Worm (Caenorhabditis elegans) whole organism, mixed stage, embryonic: ENCODE results near the gene tab-1.

ENCODE experiments used
- M03D4.4 ChIP-seq: sonication (generic microtip); optimal IDR thresholded peaks from 2 replicates; lab custom pipeline; 2017; ENCODE audit warnings: mild to moderate bottlenecking, missing genetic modification characterization, missing compliant biosample characterization
- bed-3 ChIP-seq: fragments of 200-800 bp; sonication (Bioruptor generic); optimal IDR thresholded peaks from 3 replicates; lab custom pipeline; 2018; ENCODE audit warnings: mild to moderate bottlenecking, missing genetic modification characterization, moderate library complexity, missing compliant biosample characterization
- blmp-1 ChIP-seq: fragments of 150-350 bp; optimal IDR thresholded peaks from 2 replicates; lab custom pipeline; 2014; ENCODE audit warnings: missing biosample characterization, missing genetic modification characterization
- ceh-39 ChIP-seq: fragments of 150-350 bp; optimal IDR thresholded peaks from 2 replicates; lab custom pipeline; 2014; ENCODE audit warnings: missing biosample characterization, missing genetic modification characterization
- ceh-43 ChIP-seq: fragments of 200-800 bp; sonication (Bioruptor generic); optimal IDR thresholded peaks from 2 replicates; lab custom pipeline; 2018; ENCODE audit warnings: mild to moderate bottlenecking, missing genetic modification characterization, moderate library complexity, missing compliant biosample characterization
- ceh-83 ChIP-seq: fragments of 200-800 bp; sonication (Bioruptor generic); optimal IDR thresholded peaks from 2 replicates; lab custom pipeline; 2018; ENCODE audit warnings: mild to moderate bottlenecking, missing genetic modification characterization, missing compliant biosample characterization
- ces-1 ChIP-seq: fragments of 150-350 bp; optimal IDR thresholded peaks from 2 replicates; lab custom pipeline; 2014; ENCODE audit warnings: missing biosample characterization, missing genetic modification reagents, missing genetic modification characterization
- cnd-1 ChIP-seq: fragments of 200-800 bp; sonication (Bioruptor generic); optimal IDR thresholded peaks from 2 replicates; lab custom pipeline; 2018; ENCODE audit warnings: mild to moderate bottlenecking, missing genetic modification characterization, missing compliant biosample characterization
- drap-1 ChIP-seq: fragments of 200-800 bp; sonication (Bioruptor generic); optimal IDR thresholded peaks from 3 replicates; lab custom pipeline; 2018; ENCODE audit warnings: mild to moderate bottlenecking, missing genetic modification characterization, missing compliant biosample characterization
- elt-1 ChIP-seq: sonication (generic microtip); optimal IDR thresholded peaks from 2 replicates; lab custom pipeline; 2017; ENCODE audit warnings: missing genetic modification characterization, mild to moderate bottlenecking, missing compliant biosample characterization, antibody characterized with exemption, moderate library complexity, borderline replicate concordance; ENCODE audit not compliant: insufficient read depth
- elt-3 ChIP-seq: fragments of 150-350 bp; optimal IDR thresholded peaks from 2 replicates; lab custom pipeline; 2014; ENCODE audit warnings: missing biosample characterization, missing genetic modification characterization
- flh-1 ChIP-seq: fragments of 200-800 bp; sonication (Bioruptor generic); optimal IDR thresholded peaks from 2 replicates; lab custom pipeline; 2018; ENCODE audit warnings: mild to moderate bottlenecking, missing genetic modification characterization, moderate library complexity, missing compliant biosample characterization
- ham-2 ChIP-seq: fragments of 200-800 bp; sonication (Bioruptor generic); optimal IDR thresholded peaks from 2 replicates; lab custom pipeline; 2018; ENCODE audit warnings: mild to moderate bottlenecking, missing genetic modification characterization, missing compliant biosample characterization
- hlh-1 ChIP-seq: fragments of 150-350 bp; optimal IDR thresholded peaks from 2 replicates; lab custom pipeline; 2014; ENCODE audit warnings: missing biosample characterization, missing genetic modification reagents, missing genetic modification characterization
- lin-13 ChIP-seq: fragments of 150-350 bp; optimal IDR thresholded peaks from 2 replicates; lab custom pipeline; 2014; ENCODE audit warnings: missing biosample characterization, missing genetic modification characterization
- lin-32 ChIP-seq: fragments of 200-800 bp; sonication (Bioruptor generic); optimal IDR thresholded peaks from 2 replicates; lab custom pipeline; 2018; ENCODE audit warnings: mild to moderate bottlenecking, missing genetic modification characterization, missing compliant biosample characterization
- lsy-2 ChIP-seq: fragments of 150-350 bp; optimal IDR thresholded peaks from 2 replicates; lab custom pipeline; 2014; ENCODE audit warnings: missing biosample characterization, missing genetic modification characterization
- mab-5 ChIP-seq: fragments of 150-350 bp; optimal IDR thresholded peaks from 2 replicates; lab custom pipeline; 2014; ENCODE audit warnings: missing biosample characterization, missing genetic modification characterization
- mep-1 ChIP-seq: fragments of 150-350 bp; optimal IDR thresholded peaks from 2 replicates; lab custom pipeline; 2017; ENCODE audit warnings: missing biosample characterization, missing genetic modification reagents, missing genetic modification characterization, inconsistent platforms
- mls-2 ChIP-seq: sonication (generic microtip); optimal IDR thresholded peaks from 2 replicates; lab custom pipeline; 2016; ENCODE audit warnings: mild to moderate bottlenecking, missing genetic modification characterization, moderate library complexity, missing compliant biosample characterization
- nhr-12 ChIP-seq: fragments of 150-350 bp; optimal IDR thresholded peaks from 2 replicates; lab custom pipeline; 2014; ENCODE audit warnings: missing biosample characterization, missing genetic modification characterization
- nhr-2 ChIP-seq: fragments of 150-350 bp; optimal IDR thresholded peaks from 2 replicates; lab custom pipeline; 2014; ENCODE audit warnings: missing biosample characterization, missing genetic modification characterization
- nhr-237 ChIP-seq: fragments of 150-350 bp; optimal IDR thresholded peaks from 2 replicates; lab custom pipeline; 2014; ENCODE audit warnings: missing biosample characterization, missing genetic modification characterization
- nhr-28 ChIP-seq: fragments of 150-350 bp; optimal IDR thresholded peaks from 2 replicates; lab custom pipeline; 2014; ENCODE audit warnings: missing biosample characterization, missing genetic modification characterization
- nhr-76 ChIP-seq: sonication (generic microtip); optimal IDR thresholded peaks from 2 replicates; lab custom pipeline; 2017; ENCODE audit warnings: missing biosample characterization, missing genetic modification characterization
- pha-4 ChIP-seq: fragments of 150-350 bp; optimal IDR thresholded peaks from 2 replicates; lab custom pipeline; 2018; ENCODE audit warnings: missing biosample characterization, missing genetic modification reagents, missing genetic modification characterization
- sem-2 ChIP-seq: fragments of 200-800 bp; sonication (Bioruptor generic); optimal IDR thresholded peaks from 2 replicates; lab custom pipeline; 2018; ENCODE audit warnings: mild to moderate bottlenecking, missing genetic modification characterization, missing compliant biosample characterization
- snpc-4 ChIP-seq: fragments of 150-350 bp; optimal IDR thresholded peaks from 2 replicates; lab custom pipeline; 2014; ENCODE audit warnings: missing biosample characterization, missing genetic modification characterization
- sptf-1 ChIP-seq: sonication (generic microtip); optimal IDR thresholded peaks from 2 replicates; lab custom pipeline; 2017; ENCODE audit warnings: mild to moderate bottlenecking, missing genetic modification characterization, moderate library complexity, missing compliant biosample characterization
- tbx-8 ChIP-seq: fragments of 200-800 bp; sonication (Bioruptor generic); optimal IDR thresholded peaks from 2 replicates; lab custom pipeline; 2018; ENCODE audit warnings: mild to moderate bottlenecking, missing genetic modification characterization, moderate library complexity, missing compliant biosample characterization
- unc-120 ChIP-seq: sonication (generic microtip); optimal IDR thresholded peaks from 2 replicates; lab custom pipeline; 2017; ENCODE audit warnings: missing genetic modification characterization, missing compliant biosample characterization; ENCODE audit not compliant: poor library complexity, severe bottlenecking
- unc-39 ChIP-seq: fragments of 150-350 bp; optimal IDR thresholded peaks from 2 replicates; lab custom pipeline; 2014; ENCODE audit warnings: missing biosample characterization, missing genetic modification characterization
- unc-62 ChIP-seq: fragments of 150-350 bp; optimal IDR thresholded peaks from 2 replicates; lab custom pipeline; 2014; ENCODE audit warnings: missing biosample characterization, missing genetic modification reagents, missing genetic modification characterization
- zip-8 ChIP-seq: fragments of 150-350 bp; optimal IDR thresholded peaks from 2 replicates; lab custom pipeline; 2014; ENCODE audit warnings: missing biosample characterization, missing genetic modification characterization
- ztf-11 ChIP-seq: fragments of 150-350 bp; optimal IDR thresholded peaks from 2 replicates; lab custom pipeline; 2014; ENCODE audit warnings: missing biosample characterization, missing genetic modification characterization

The tab-1 gene

DNA sequence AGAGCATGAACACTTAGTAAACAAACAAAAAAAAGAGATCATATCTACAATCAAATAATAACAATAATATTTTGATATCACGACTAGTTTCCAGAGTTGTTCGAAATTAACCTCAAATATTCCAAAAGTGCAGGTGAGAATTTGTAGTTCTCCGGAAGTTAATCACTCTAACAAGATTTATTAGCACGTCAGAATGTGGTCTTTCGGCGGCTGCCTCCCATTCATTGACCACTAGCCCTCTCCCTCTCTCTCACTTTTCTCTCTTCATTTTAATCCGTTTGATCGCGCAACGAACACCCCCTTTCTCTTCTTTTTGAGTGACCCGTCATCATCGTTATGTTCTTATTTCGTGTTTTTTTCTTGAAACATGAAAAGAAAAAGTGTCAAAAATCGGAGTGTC lies 22.6 kb downstream of the tab-1 start:
- TF ChIP-seq M03D4.4 (tag; lab: Kevin White, UChicago) (peak; percentile 21), elt-1 (tag; lab: Kevin White, UChicago) (no peak), sptf-1 (tag; lab: Kevin White, UChicago) (no peak), lsy-2 (tag; lab: Kevin White, UChicago) (no peak), mls-2 (peak; percentile 20), unc-39 (tag; lab: Kevin White, UChicago) (no peak), mab-5 (tag; lab: Kevin White, UChicago) (peak; percentile 84), nhr-237 (tag; lab: Kevin White, UChicago) (no peak), sem-2 (GFP tag; lab: Kevin White, UChicago) (no peak), hlh-1 (peak; percentile 62), elt-3 (tag; lab: Kevin White, UChicago) (no peak), blmp-1 (tag; lab: Kevin White, UChicago) (no peak), cnd-1 (tag; lab: Kevin White, UChicago) (no peak), lin-13 (no peak), ceh-39 (tag; lab: Kevin White, UChicago) (no peak), nhr-2 (tag; lab: Kevin White, UChicago) (no peak), lin-32 (GFP tag; lab: Kevin White, UChicago) (no peak), nhr-28 (tag; lab: Kevin White, UChicago) (no peak), drap-1 (GFP tag; lab: Kevin White, UChicago) (no peak), unc-120 (tag; lab: Kevin White, UChicago) (peak; percentile 77), ces-1 (GFP tag; lab: Kevin White, UChicago) (peak; percentile 90), snpc-4 (tag; lab: Kevin White, UChicago) (no peak), ceh-43 (GFP tag; lab: Kevin White, UChicago) (no peak), flh-1 (GFP tag; lab: Kevin White, UChicago) (no peak), bed-3 (GFP tag; lab: Kevin White, UChicago) (no peak), zip-8 (tag; lab: Kevin White, UChicago) (no peak), tbx-8 (GFP tag; lab: Kevin White, UChicago) (no peak), mep-1 (no peak), unc-62 (GFP tag; lab: Kevin White, UChicago) (peak; percentile 96), nhr-12 (tag; lab: Kevin White, UChicago) (no peak), ztf-11 (tag; lab: Kevin White, UChicago) (no peak), ceh-83 (GFP tag; lab: Kevin White, UChicago) (no peak), nhr-76 (tag; lab: Kevin White, UChicago) (no peak), pha-4 (tag; lab: Kevin White, UChicago) (no peak), ham-2 (peak; percentile 90)

DNA sequence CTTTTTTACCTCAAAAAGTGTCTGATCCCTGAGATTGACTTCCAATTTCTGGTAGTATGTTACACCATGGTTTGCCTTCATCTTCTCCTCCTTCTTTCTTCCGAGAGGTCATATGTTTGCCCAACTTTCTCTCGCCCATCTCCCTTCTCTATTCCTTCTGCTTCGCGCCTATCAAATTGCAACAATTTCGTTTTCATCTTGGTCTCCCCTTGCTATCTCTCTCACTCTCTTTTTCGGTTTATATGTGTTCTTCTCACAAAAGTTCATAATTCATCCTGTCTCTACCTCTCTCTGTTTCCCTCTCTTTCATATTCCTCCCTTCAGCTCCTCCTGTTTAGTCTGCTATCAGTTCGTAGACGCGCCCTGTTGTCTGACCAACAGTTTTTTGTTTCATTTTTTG lies 23.6 kb downstream of the tab-1 start:
- TF ChIP-seq unc-62 (GFP tag; lab: Kevin White, UChicago): peak; percentile 7
- TF ChIP-seq nhr-237 (tag; lab: Kevin White, UChicago): no peak
- peak; percentile 72 for TF ChIP-seq hlh-1
- TF ChIP-seq ces-1 (GFP tag; lab: Kevin White, UChicago): peak; percentile 54
- TF ChIP-seq blmp-1 (tag; lab: Kevin White, UChicago): peak; percentile 76
- TF ChIP-seq mab-5 (tag; lab: Kevin White, UChicago): no peak
- TF ChIP-seq sptf-1 (tag; lab: Kevin White, UChicago): no peak
- TF ChIP-seq unc-120 (tag; lab: Kevin White, UChicago): peak; percentile 83

DNA sequence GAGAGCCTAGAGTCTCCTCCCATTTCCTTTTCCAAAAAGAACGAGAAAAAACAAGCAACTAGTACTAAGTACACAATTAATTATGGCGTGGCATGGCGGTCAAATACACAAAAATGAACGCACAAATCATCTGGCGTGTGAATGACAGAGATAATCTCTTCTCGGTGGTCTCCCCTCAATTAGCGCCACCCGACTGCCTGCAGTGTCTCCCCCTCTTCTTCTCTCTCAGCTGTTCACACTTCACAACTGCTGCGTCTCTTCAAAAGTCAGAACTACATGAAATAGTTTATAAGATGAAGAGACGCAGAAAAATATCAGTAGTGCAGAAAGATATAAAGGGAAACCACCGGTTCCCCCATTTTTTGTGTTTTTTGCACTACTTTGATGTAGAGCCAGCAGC lies 24.3 kb downstream of the tab-1 start:
- TF ChIP-seq nhr-2 (tag; lab: Kevin White, UChicago) (peak; percentile 67), mep-1 (peak; percentile 51), sem-2 (GFP tag; lab: Kevin White, UChicago) (peak; percentile 20), elt-3 (tag; lab: Kevin White, UChicago) (no peak), mab-5 (tag; lab: Kevin White, UChicago) (no peak), lin-32 (GFP tag; lab: Kevin White, UChicago) (no peak), sptf-1 (tag; lab: Kevin White, UChicago) (peak; percentile 53), elt-1 (tag; lab: Kevin White, UChicago) (peak; percentile 42), zip-8 (tag; lab: Kevin White, UChicago) (no peak), pha-4 (tag; lab: Kevin White, UChicago) (peak; percentile 12), drap-1 (GFP tag; lab: Kevin White, UChicago) (no peak), ceh-43 (GFP tag; lab: Kevin White, UChicago) (no peak), lsy-2 (tag; lab: Kevin White, UChicago) (no peak), ceh-83 (GFP tag; lab: Kevin White, UChicago) (no peak), flh-1 (GFP tag; lab: Kevin White, UChicago) (no peak), blmp-1 (tag; lab: Kevin White, UChicago) (no peak), nhr-76 (tag; lab: Kevin White, UChicago) (no peak), ces-1 (GFP tag; lab: Kevin White, UChicago) (peak; percentile 81), nhr-28 (tag; lab: Kevin White, UChicago) (no peak), M03D4.4 (tag; lab: Kevin White, UChicago) (peak; percentile 21), lin-13 (no peak), ceh-39 (tag; lab: Kevin White, UChicago) (no peak), unc-62 (GFP tag; lab: Kevin White, UChicago) (peak; percentile 89), bed-3 (GFP tag; lab: Kevin White, UChicago) (peak; percentile 14), hlh-1 (peak; percentile 94), nhr-12 (tag; lab: Kevin White, UChicago) (no peak), cnd-1 (tag; lab: Kevin White, UChicago) (peak; percentile 64), unc-39 (tag; lab: Kevin White, UChicago) (no peak), tbx-8 (GFP tag; lab: Kevin White, UChicago) (no peak), ztf-11 (tag; lab: Kevin White, UChicago) (no peak), ham-2 (peak; percentile 72), unc-120 (tag; lab: Kevin White, UChicago) (peak; percentile 6), snpc-4 (tag; lab: Kevin White, UChicago) (no peak), nhr-237 (tag; lab: Kevin White, UChicago) (peak; percentile 34), mls-2 (peak; percentile 68)
